Fruit fly (Drosophila melanogaster): ENCODE measurements around the gene CheB38a.

Gene CheB38a

DNA sequence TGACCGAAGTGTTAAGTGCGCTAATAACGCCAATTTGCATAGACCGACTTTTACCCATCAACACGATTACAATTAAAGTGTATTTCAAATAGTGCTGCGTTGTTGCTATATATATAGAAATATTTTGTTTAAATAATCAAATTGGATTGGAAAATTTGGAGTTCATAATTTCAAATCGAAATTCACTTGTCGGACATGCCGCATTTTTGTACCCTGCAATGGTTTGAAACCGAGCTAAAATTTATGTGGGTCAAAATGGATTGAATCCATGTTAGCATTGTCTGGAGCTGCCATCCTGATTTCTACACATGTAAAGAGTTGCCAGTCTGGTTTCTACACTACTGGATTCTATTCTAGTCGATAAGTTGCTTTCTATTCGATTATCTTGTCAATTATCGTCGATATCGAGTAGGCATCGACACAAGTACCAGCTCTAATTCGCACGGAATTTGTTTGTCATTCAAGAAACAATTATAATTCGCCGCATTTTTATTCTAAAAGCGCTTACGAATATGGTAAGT is 31.0 kb downstream of the CheB38a start, which contains the start of gene Pomp (continued):
- TF ChIP-seq sqz (GFP tag; optimal IDR thresholded peaks at IDR 0.05) (peak; percentile 37), fd96Cb (tag; optimal IDR thresholded peaks at IDR 0.05) (peak; percentile 88), cg (GFP tag; optimal IDR thresholded peaks at IDR 0.05) (no peak), ara (GFP tag; IDR thresholded peaks at IDR 0.05) (peak; percentile 86), CG14860 (GFP tag; IDR thresholded peaks at IDR 0.05; ENCODE audit: partially characterized antibody) (no peak), Fer1 (GFP tag; optimal IDR thresholded peaks at IDR 0.05) (peak; percentile 86), CG8765 (GFP tag; IDR thresholded peaks at IDR 0.05) (peak; percentile 73), CG12744 (GFP tag; optimal IDR thresholded peaks at IDR 0.05) (no peak), twi (tag; optimal IDR thresholded peaks at IDR 0.05) (peak; percentile 35), seq (GFP tag; IDR thresholded peaks at IDR 0.05) (peak; percentile 74), CG42726 (GFP tag; IDR thresholded peaks at IDR 0.05; ENCODE audit: partially characterized antibody) (peak; percentile 55), Doc2 (GFP tag; IDR thresholded peaks at IDR 0.05) (no peak; the same call in 1 of the 2 replicates), CG7357 (GFP tag; IDR thresholded peaks at IDR 0.05) (peak; percentile 71), CG14441 (GFP tag; IDR thresholded peaks at IDR 0.05) (peak; percentile 91), slbo (GFP tag; IDR thresholded peaks at IDR 0.05) (peak; percentile 90), nerfin-2 (GFP tag; IDR thresholded peaks at IDR 0.05; ENCODE audit: partially characterized antibody) (0 out of 2 replicates have a peak, but pooled peaks have one; percentile 35), CG13424 (tag; optimal IDR thresholded peaks at IDR 0.05) (peak; percentile 71), Eip74EF (GFP tag; optimal IDR thresholded peaks at IDR 0.05) (peak in 1 of 2 experiments; percentile 75), lola (GFP tag; optimal IDR thresholded peaks at IDR 0.05) (peak in 1 of 3 experiments; percentile 70), CG4360 (GFP tag; IDR thresholded peaks at IDR 0.05) (peak; percentile 67), CG6175 (GFP tag; IDR thresholded peaks at IDR 0.05) (peak; percentile 83), CG7963 (GFP tag; IDR thresholded peaks at IDR 0.05; ENCODE audit: partially characterized antibody) (peak; percentile 27; the same call in 1 of the 3 replicates), CG12659 (GFP tag; optimal IDR thresholded peaks at IDR 0.05) (peak; percentile 86), CG1529 (GFP tag; optimal IDR thresholded peaks at IDR 0.05) (peak; percentile 66), Trl (optimal IDR thresholded peaks at IDR 0.05) (no peak), Trl (GFP tag; optimal IDR thresholded peaks at IDR 0.05) (peak; percentile 67), CG4820 (GFP tag; optimal IDR thresholded peaks at IDR 0.05) (peak; percentile 78), CG17361 (GFP tag; IDR thresholded peaks at IDR 0.05) (peak; percentile 90), jing (GFP tag; optimal IDR thresholded peaks at IDR 0.05) (no peak), CG14014 (GFP tag; IDR thresholded peaks at IDR 0.05) (peak; percentile 86), ap (GFP tag; IDR thresholded peaks at IDR 0.05) (peak; percentile 54; the same call in 1 of the 2 replicates), ro (GFP tag; IDR thresholded peaks at IDR 0.05) (peak; percentile 66), Oli (tag; optimal IDR thresholded peaks at IDR 0.05) (peak; percentile 83), CG34224 (GFP tag; IDR thresholded peaks at IDR 0.05; ENCODE audit: partially characterized antibody) (peak; percentile 72), ac (GFP tag; optimal IDR thresholded peaks at IDR 0.05) (no peak), Ets97D (GFP tag; optimal IDR thresholded peaks at IDR 0.05) (peak; percentile 71), kay (GFP tag; optimal IDR thresholded peaks at IDR 0.05) (peak; percentile 70), ash1 (GFP tag; optimal IDR thresholded peaks at IDR 0.05) (peak; percentile 40), mirr (GFP tag; optimal IDR thresholded peaks at IDR 0.05) (peak; percentile 25), CG9727 (GFP tag; optimal IDR thresholded peaks at IDR 0.05) (peak; percentile 86), CG10565 (GFP tag; optimal IDR thresholded peaks at IDR 0.05) (peak; percentile 56), crc (GFP tag; optimal IDR thresholded peaks at IDR 0.05) (peak; percentile 39), pho (GFP tag; optimal IDR thresholded peaks at IDR 0.05) (peak; percentile 33), vnd (GFP tag; IDR thresholded peaks at IDR 0.05; ENCODE audit: partially characterized antibody) (no peak), ranshi (GFP tag; IDR thresholded peaks at IDR 0.05) (peak; percentile 85), CG1233 (GFP tag; optimal IDR thresholded peaks at IDR 0.05) (peak; percentile 85), zen (tag; optimal IDR thresholded peaks at IDR 0.05) (peak; percentile 86), ase (GFP tag; IDR thresholded peaks at IDR 0.05) (peak; percentile 86), CG3847 (GFP tag; IDR thresholded peaks at IDR 0.05) (peak; percentile 90), mam (GFP tag; optimal IDR thresholded peaks at IDR 0.05) (peak; percentile 76)

Data from whole organism, embryonic.